Worm (Caenorhabditis elegans) whole organism, late embryonic: ENCODE results near the gene cpb-2.

Source experiments
- K09A11.1 ChIP-seq: sonication (generic microtip); optimal IDR thresholded peaks from 2 replicates; lab custom pipeline; 2017; ENCODE audit warnings: antibody characterized with exemption, mild to moderate bottlenecking, missing genetic modification characterization, missing compliant biosample characterization; ENCODE audit not compliant: insufficient read depth
- T23F11.4 ChIP-seq: fragments of 200-800 bp; sonication (Bioruptor generic); optimal IDR thresholded peaks from 2 replicates; lab custom pipeline; 2018; ENCODE audit warnings: mild to moderate bottlenecking, missing genetic modification characterization, missing compliant biosample characterization
- Y22D7AL.16 ChIP-seq: sonication (generic microtip); optimal IDR thresholded peaks from 2 replicates; lab custom pipeline; 2016; ENCODE audit warnings: missing genetic modification characterization, missing compliant biosample characterization
- ahr-1 ChIP-seq: sonication (generic microtip); optimal IDR thresholded peaks from 2 replicates; lab custom pipeline; 2016; ENCODE audit warnings: missing genetic modification characterization, missing compliant biosample characterization
- ama-1 ChIP-seq: fragments of 150-350 bp; optimal IDR thresholded peaks from 2 replicates; lab custom pipeline; 2014
- ceh-2 ChIP-seq: sonication (generic microtip); optimal IDR thresholded peaks from 2 replicates; lab custom pipeline; 2016; ENCODE audit warnings: missing genotype, missing genetic modification characterization, missing compliant biosample characterization
- ceh-24 ChIP-seq: sonication (generic microtip); optimal IDR thresholded peaks from 2 replicates; lab custom pipeline; 2016; ENCODE audit warnings: mild to moderate bottlenecking, missing genetic modification characterization, missing compliant biosample characterization
- ceh-31 ChIP-seq: sonication (generic microtip); optimal IDR thresholded peaks from 2 replicates; lab custom pipeline; 2016; ENCODE audit warnings: missing genetic modification characterization, missing compliant biosample characterization
- ceh-34 ChIP-seq: sonication (generic microtip); optimal IDR thresholded peaks from 2 replicates; lab custom pipeline; 2016; ENCODE audit warnings: mild to moderate bottlenecking, missing genetic modification characterization, missing compliant biosample characterization
- ceh-45 ChIP-seq: fragments of 200-800 bp; sonication (Bioruptor generic); IDR thresholded peaks from 2 replicates; pipeline ENCODE4 v1.3.6; 2022; ENCODE audit warnings: missing genetic modification reagents, missing genetic modification characterization, missing compliant biosample characterization
- ceh-9 ChIP-seq: sonication (generic microtip); optimal IDR thresholded peaks from 2 replicates; lab custom pipeline; 2016; ENCODE audit warnings: mild to moderate bottlenecking, missing genetic modification characterization, inconsistent platforms, missing compliant biosample characterization
- che-1 ChIP-seq: sonication (generic microtip); optimal IDR thresholded peaks from 2 replicates; lab custom pipeline; 2016; ENCODE audit warnings: mild to moderate bottlenecking, missing genetic modification characterization, missing compliant biosample characterization
- ets-4 ChIP-seq: sonication (generic microtip); optimal IDR thresholded peaks from 2 replicates; lab custom pipeline; 2016; ENCODE audit warnings: missing genetic modification characterization, missing compliant biosample characterization
- fax-1 ChIP-seq: sonication (generic microtip); optimal IDR thresholded peaks from 2 replicates; lab custom pipeline; 2016; ENCODE audit warnings: missing genotype, missing genetic modification characterization, missing compliant biosample characterization
- gmeb-2 ChIP-seq: sonication (generic microtip); optimal IDR thresholded peaks from 2 replicates; lab custom pipeline; 2016; ENCODE audit warnings: missing genetic modification characterization, inconsistent platforms, missing compliant biosample characterization
- hlh-13 ChIP-seq: fragments of 200-800 bp; sonication (Bioruptor generic); optimal IDR thresholded peaks from 2 replicates; lab custom pipeline; 2018; ENCODE audit warnings: mild to moderate bottlenecking, missing genetic modification characterization, missing compliant biosample characterization
- hlh-15 ChIP-seq: sonication (generic microtip); optimal IDR thresholded peaks from 2 replicates; lab custom pipeline; 2016; ENCODE audit warnings: missing genetic modification characterization, missing compliant biosample characterization
- hlh-30 ChIP-seq: sonication (generic microtip); optimal IDR thresholded peaks from 2 replicates; lab custom pipeline; 2017; ENCODE audit warnings: antibody characterized with exemption, missing genetic modification characterization, missing compliant biosample characterization; ENCODE audit not compliant: insufficient read depth
- hlh-6 ChIP-seq: sonication (generic microtip); optimal IDR thresholded peaks from 2 replicates; lab custom pipeline; 2016; ENCODE audit warnings: missing genotype, missing genetic modification characterization, missing compliant biosample characterization
- hlh-8 ChIP-seq: sonication (generic microtip); optimal IDR thresholded peaks from 2 replicates; lab custom pipeline; 2016; ENCODE audit warnings: missing genotype, missing genetic modification characterization, missing compliant biosample characterization
- lim-6 ChIP-seq: sonication (generic microtip); optimal IDR thresholded peaks from 2 replicates; lab custom pipeline; 2016; ENCODE audit warnings: missing genetic modification characterization, missing compliant biosample characterization
- lin-11 ChIP-seq: fragments of 200-800 bp; sonication (Bioruptor generic); optimal IDR thresholded peaks from 2 replicates; lab custom pipeline; 2018; ENCODE audit warnings: mild to moderate bottlenecking, missing genetic modification characterization, missing compliant biosample characterization
- mec-3 ChIP-seq: sonication (generic microtip); optimal IDR thresholded peaks from 2 replicates; lab custom pipeline; 2016; ENCODE audit warnings: borderline replicate concordance, missing genetic modification characterization, missing compliant biosample characterization
- nfya-1 ChIP-seq: sonication (generic microtip); optimal IDR thresholded peaks from 2 replicates; lab custom pipeline; 2017; ENCODE audit warnings: missing genetic modification characterization, mild to moderate bottlenecking, missing compliant biosample characterization, antibody characterized with exemption, moderate library complexity
- npax-4 ChIP-seq: sonication (generic microtip); optimal IDR thresholded peaks from 2 replicates; lab custom pipeline; 2016; ENCODE audit warnings: missing genetic modification characterization, missing compliant biosample characterization
- odd-2 ChIP-seq: sonication (generic microtip); optimal IDR thresholded peaks from 2 replicates; lab custom pipeline; 2017; ENCODE audit warnings: antibody characterized with exemption, mild to moderate bottlenecking, missing genetic modification characterization, missing compliant biosample characterization
- pat-9 ChIP-seq: fragments of 200-800 bp; sonication (Bioruptor generic); optimal IDR thresholded peaks from 2 replicates; lab custom pipeline; 2018; ENCODE audit warnings: mild to moderate bottlenecking, missing genetic modification characterization, moderate library complexity, missing compliant biosample characterization
- pax-1 ChIP-seq: fragments of 150-350 bp; optimal IDR thresholded peaks from 2 replicates; lab custom pipeline; 2014; ENCODE audit warnings: missing biosample characterization, missing genetic modification characterization
- pha-4 ChIP-seq: fragments of 150-350 bp; optimal IDR thresholded peaks from 2 replicates; lab custom pipeline; 2018; ENCODE audit warnings: missing biosample characterization, missing genetic modification reagents, missing genetic modification characterization
- pqm-1 ChIP-seq: sonication (generic microtip); optimal IDR thresholded peaks from 2 replicates; lab custom pipeline; 2016; ENCODE audit warnings: missing genetic modification characterization, missing compliant biosample characterization
- ref-2 ChIP-seq: sonication (generic microtip); optimal IDR thresholded peaks from 2 replicates; lab custom pipeline; 2016; ENCODE audit warnings: missing genetic modification characterization, missing compliant biosample characterization
- rnt-1 ChIP-seq: sonication (generic microtip); optimal IDR thresholded peaks from 2 replicates; lab custom pipeline; 2016; ENCODE audit warnings: missing genetic modification characterization, missing compliant biosample characterization
- sdc-2 ChIP-seq: sonication (generic microtip); optimal IDR thresholded peaks from 2 replicates; lab custom pipeline; 2016; ENCODE audit warnings: missing genotype, missing genetic modification characterization, missing compliant biosample characterization
- sox-4 ChIP-seq: sonication (generic microtip); optimal IDR thresholded peaks from 2 replicates; lab custom pipeline; 2017; ENCODE audit warnings: mild to moderate bottlenecking, missing genetic modification characterization, inconsistent platforms, missing compliant biosample characterization
- ttx-3 ChIP-seq: sonication (generic microtip); optimal IDR thresholded peaks from 2 replicates; lab custom pipeline; 2016; ENCODE audit warnings: missing genetic modification reagents, missing genetic modification characterization, missing compliant biosample characterization
- unc-42 ChIP-seq: sonication (generic microtip); optimal IDR thresholded peaks from 2 replicates; lab custom pipeline; 2016; ENCODE audit warnings: missing genotype, missing genetic modification characterization, missing compliant biosample characterization
- ztf-16 ChIP-seq: sonication (generic microtip); optimal IDR thresholded peaks from 2 replicates; lab custom pipeline; 2017; ENCODE audit warnings: missing genetic modification characterization, missing compliant biosample characterization

cpb-2 gene

DNA sequence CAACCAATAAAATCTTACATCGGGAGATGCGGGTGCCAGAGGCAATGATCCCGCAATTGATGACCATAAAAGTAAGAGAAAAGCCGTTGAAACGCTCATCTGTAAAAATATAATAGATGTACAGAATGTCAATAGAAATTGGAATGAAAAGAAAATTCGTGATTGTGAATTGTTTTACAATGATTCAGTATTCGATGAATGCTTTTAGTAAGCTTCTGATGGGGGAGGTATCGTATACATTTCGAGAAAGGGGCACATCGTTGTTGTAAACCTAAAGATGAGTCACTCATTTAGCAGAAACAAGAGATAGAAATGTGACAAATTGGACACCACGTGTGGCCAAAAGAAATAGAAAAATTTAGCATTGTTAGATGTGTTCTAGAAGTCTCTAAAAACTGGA is 30.0 kb downstream of the cpb-2 start, which contains the start of gene C30B5.6:
Gene C30B5.6 (minus strand): TSS at position 101 of the 400 bp plus-strand sequence.
- TF ChIP-seq ahr-1 (tag; lab: Kevin White, UChicago) (no peak), ztf-16 (no peak), pqm-1 (no peak), unc-42 (tag; lab: Kevin White, UChicago) (no peak), hlh-30 (no peak), pha-4 (tag; lab: Kevin White, UChicago) (no peak), che-1 (no peak), ceh-9 (tag; lab: Kevin White, UChicago) (no peak), ceh-2 (tag; lab: Kevin White, UChicago) (no peak), sdc-2 (tag; lab: Kevin White, UChicago) (no peak), ceh-34 (tag; lab: Kevin White, UChicago) (no peak), ceh-45 (no peak), lin-11 (tag; lab: Kevin White, UChicago) (no peak)
- TF ChIP-seq, all 69 proteins: peak for 0

DNA sequence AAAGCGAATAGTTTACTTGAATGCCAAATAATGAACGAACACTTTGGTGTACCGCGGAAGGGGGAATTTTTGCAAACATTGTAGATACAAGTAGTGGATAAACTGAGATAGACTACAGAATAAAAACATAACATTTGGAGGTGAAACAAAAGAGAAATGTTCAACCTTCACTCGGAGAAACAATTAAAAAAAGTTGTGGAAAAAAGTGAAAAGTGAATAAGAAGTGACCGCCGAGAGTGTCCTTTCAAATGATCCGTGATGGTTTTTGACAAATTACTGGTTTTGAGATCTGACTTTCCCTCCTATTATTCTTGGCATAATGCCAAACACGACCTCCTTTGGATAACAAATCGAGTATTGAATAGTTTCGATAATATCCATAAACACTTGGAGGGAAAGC is 31.2 kb downstream of the cpb-2 start:
- TF ChIP-seq pha-4 (tag; lab: Kevin White, UChicago): no peak
- no peak for TF ChIP-seq lim-6
- TF ChIP-seq ttx-3 (tag; lab: Kevin White, UChicago): no peak
- no peak for TF ChIP-seq lin-11 (tag; lab: Kevin White, UChicago)
- no peak for TF ChIP-seq rnt-1 (tag; lab: Kevin White, UChicago)
- TF ChIP-seq fax-1 (tag; lab: Kevin White, UChicago): no peak
- no peak for TF ChIP-seq hlh-30
- no peak for TF ChIP-seq mec-3
- no peak for TF ChIP-seq ceh-9 (tag; lab: Kevin White, UChicago)
- no peak for TF ChIP-seq pat-9 (tag; lab: Kevin White, UChicago)
- no peak for TF ChIP-seq sox-4
- TF ChIP-seq nfya-1 (tag; lab: Kevin White, UChicago): no peak
- no peak for TF ChIP-seq hlh-6 (tag; lab: Kevin White, UChicago)
- TF ChIP-seq, all 69 proteins: peak for 0

DNA sequence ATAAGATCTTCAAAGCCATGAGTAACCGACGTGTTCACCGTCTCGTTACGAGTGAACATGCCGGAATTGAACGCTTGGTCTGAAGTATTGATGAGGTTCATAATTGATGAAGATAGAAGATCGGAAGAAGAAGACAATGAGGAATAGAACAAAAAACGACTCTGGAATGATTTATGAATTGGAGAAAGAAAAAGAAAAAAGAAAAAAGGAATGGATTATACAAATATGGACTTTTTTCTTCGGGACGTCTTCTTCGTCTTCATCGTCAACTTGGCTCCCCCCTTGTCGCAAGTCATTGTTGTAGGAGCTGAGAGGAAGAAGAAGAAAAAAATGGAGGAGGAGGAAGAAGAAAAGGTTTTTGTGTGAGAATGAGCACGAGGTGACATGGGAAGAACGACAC is 34.4 kb downstream of the cpb-2 start, which contains the start of gene srsy-2:
Gene srsy-2 (minus strand): TSS at position 101 of the 400 bp plus-strand sequence.
- no peak for TF ChIP-seq ets-4 (tag; lab: Kevin White, UChicago)
- TF ChIP-seq hlh-6 (tag; lab: Kevin White, UChicago): no peak
- no peak for TF ChIP-seq ceh-24
- no peak for TF ChIP-seq lin-11 (tag; lab: Kevin White, UChicago)
- TF ChIP-seq ceh-9 (tag; lab: Kevin White, UChicago): no peak
- TF ChIP-seq ceh-34 (tag; lab: Kevin White, UChicago): no peak
- no peak for TF ChIP-seq odd-2 (tag; lab: Kevin White, UChicago)
- TF ChIP-seq ref-2 (tag; lab: Kevin White, UChicago): no peak

DNA sequence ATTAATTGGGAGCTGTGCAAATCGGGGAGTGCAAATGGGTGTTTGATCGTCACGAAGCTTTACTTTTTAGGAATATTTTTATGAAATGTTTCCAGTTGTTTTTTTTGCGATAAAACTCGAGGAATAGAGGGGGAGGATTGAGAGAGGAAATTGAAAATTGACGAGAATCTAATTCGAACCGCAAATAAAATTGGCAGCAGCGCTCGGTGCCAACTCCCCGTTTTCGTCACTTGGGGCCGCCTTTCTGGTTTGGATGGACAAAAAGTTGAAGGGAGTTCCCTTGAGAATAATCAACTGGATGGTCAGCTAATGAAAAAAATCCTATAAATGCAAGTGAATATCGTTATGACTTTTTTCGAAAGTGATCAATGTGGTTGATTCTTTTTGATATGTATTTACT is 37.5 kb downstream of the cpb-2 start:
- no peak for TF ChIP-seq lin-11 (tag; lab: Kevin White, UChicago)
- TF ChIP-seq ama-1 (lab: Kevin White, UChicago): no peak
- TF ChIP-seq unc-42 (tag; lab: Kevin White, UChicago): peak; percentile 61
- TF ChIP-seq K09A11.1: no peak
- TF ChIP-seq, all 69 proteins: peak for 1

DNA sequence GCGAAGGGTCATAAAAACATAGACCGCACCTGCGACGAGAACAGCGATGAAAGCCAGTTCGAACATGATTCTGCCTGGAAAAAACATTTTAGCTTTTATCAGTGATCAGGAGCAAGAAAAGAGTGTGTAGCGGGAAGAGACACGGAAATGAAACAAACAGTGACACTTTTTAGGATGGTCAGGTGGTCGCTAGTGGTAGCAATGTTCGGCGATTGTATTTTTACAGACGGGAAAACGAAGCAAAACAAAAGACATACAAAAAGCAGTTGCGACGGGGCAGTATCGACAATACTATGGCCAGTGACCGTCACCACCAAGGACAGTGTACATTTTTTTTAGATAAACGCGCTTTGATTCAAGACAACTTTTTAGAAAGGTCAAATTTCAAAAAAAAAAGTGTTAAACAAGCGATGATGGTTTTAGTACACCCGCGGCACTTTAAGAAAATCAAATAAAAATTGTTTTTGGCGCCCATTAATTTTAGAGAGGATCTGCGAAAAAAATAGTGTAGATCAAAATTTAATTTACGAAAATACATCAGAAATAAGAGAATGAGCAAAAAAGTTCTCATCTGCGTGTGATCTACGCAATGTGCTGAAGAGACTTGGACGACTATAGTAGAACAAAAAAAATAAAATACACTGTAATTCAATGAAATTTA is 43.0 kb downstream of the cpb-2 start, which contains the start of gene T24H7.9:
Gene T24H7.9 (minus strand): TSS at position 74 of the 661 bp plus-strand sequence.
- no peak for TF ChIP-seq gmeb-2 (tag; lab: Kevin White, UChicago)
- no peak for TF ChIP-seq pax-1
- TF ChIP-seq hlh-13 (GFP tag; lab: Kevin White, UChicago): no peak
- no peak for TF ChIP-seq ceh-31 (tag; lab: Kevin White, UChicago)
- no peak for TF ChIP-seq Y22D7AL.16 (tag; lab: Kevin White, UChicago)
- TF ChIP-seq T23F11.4 (GFP tag; lab: Kevin White, UChicago): no peak
- TF ChIP-seq hlh-8 (tag; lab: Kevin White, UChicago): no peak
- no peak for TF ChIP-seq npax-4 (tag; lab: Kevin White, UChicago)
- no peak for TF ChIP-seq hlh-15 (tag; lab: Kevin White, UChicago)
- no peak for TF ChIP-seq ceh-2 (tag; lab: Kevin White, UChicago)
